Worm (Caenorhabditis elegans) whole organism, L1 larva: Measurements from ENCODE around the gene skr-19.

Experiments
- ama-1 ChIP-seq: fragments of 150-350 bp; optimal IDR thresholded peaks from 2 replicates; lab custom pipeline; 2014
- ceh-82 ChIP-seq, 3 experiments: fragments of 150-350 bp in 1 of 3; sonication (generic microtip) in 2 of 3; optimal IDR thresholded peaks; 2 replicates each; lab custom pipeline; 2014 to 2017; ENCODE audit warnings: missing biosample characterization in 3 of 3, missing genetic modification characterization in 3 of 3
- nhr-11 ChIP-seq: fragments of 150-350 bp; optimal IDR thresholded peaks from 2 replicates; lab custom pipeline; 2014; ENCODE audit warnings: missing biosample characterization, missing genetic modification characterization
- nhr-12 ChIP-seq: sonication (generic microtip); optimal IDR thresholded peaks from 2 replicates; lab custom pipeline; 2017; ENCODE audit warnings: missing biosample characterization, missing genetic modification characterization
- tbx-2 ChIP-seq: sonication (generic microtip); optimal IDR thresholded peaks from 2 replicates; lab custom pipeline; 2016; ENCODE audit warnings: missing genetic modification characterization, missing compliant biosample characterization

ce11 chrX:13210478-13210877 is 14.0 kb downstream of the skr-19 start:
- TF ChIP-seq ama-1 (lab: Kevin White, UChicago): no peak
- TF ChIP-seq nhr-11 (tag; lab: Kevin White, UChicago): no peak
- peak; percentile 57 for TF ChIP-seq tbx-2 (tag; lab: Kevin White, UChicago)
- peak; percentile 8 to 19 (median 14) for TF ChIP-seq ceh-82 (tag; optimal IDR thresholded peaks at IDR 0.05; lab: Kevin White, UChicago)
- TF ChIP-seq nhr-12 (tag; lab: Kevin White, UChicago): no peak
